Worm (Caenorhabditis elegans): ENCODE data around the gene T19B10.2.

Gene T19B10.2

DNA sequence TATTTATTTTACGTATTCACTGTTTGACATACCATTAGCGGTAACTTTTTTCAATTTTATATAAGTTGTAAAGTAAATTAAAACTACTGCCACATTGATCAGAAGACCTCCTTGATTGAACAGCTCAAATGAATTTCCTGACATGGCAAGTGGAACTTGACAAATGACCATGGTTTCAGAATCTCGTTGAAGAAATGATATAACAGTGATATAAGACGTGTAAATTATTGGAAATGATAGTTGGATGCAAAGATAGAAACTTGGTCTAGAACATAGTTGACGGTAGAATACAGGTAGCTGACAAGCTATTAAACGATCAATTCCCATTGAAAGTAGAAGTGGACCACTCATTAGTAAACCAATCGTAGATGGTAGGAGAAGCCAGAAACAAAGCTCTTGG lies 30.7 kb downstream of the T19B10.2 start:
- TF ChIP-seq efl-1 (optimal IDR thresholded peaks at IDR 0.05) (no peak), efl-1 (GFP tag; optimal IDR thresholded peaks at IDR 0.05 in 1 of 2) (no peak), nhr-12 (tag; optimal IDR thresholded peaks at IDR 0.05) (no peak), egl-27 (tag; optimal IDR thresholded peaks at IDR 0.05) (no peak), lin-14 (GFP tag; optimal IDR thresholded peaks at IDR 0.05) (no peak), lin-15B (tag; optimal IDR thresholded peaks at IDR 0.05) (no peak), sup-37 (GFP tag; optimal IDR thresholded peaks at IDR 0.05) (no peak), skn-1 (tag; optimal IDR thresholded peaks at IDR 0.05) (no peak), sptf-1 (tag; optimal IDR thresholded peaks at IDR 0.05) (no peak), ces-1 (GFP tag; optimal IDR thresholded peaks at IDR 0.05) (no peak), aly-2 (tag; optimal IDR thresholded peaks at IDR 0.05) (no peak), lir-3 (tag; optimal IDR thresholded peaks at IDR 0.05; ENCODE audit: poor library complexity) (no peak), aha-1 (tag; optimal IDR thresholded peaks at IDR 0.05) (no peak), tlp-1 (tag; optimal IDR thresholded peaks at IDR 0.05) (no peak), hlh-4 (tag; optimal IDR thresholded peaks at IDR 0.05) (no peak), mef-2 (tag; optimal IDR thresholded peaks at IDR 0.05) (no peak), sox-4 (tag; optimal IDR thresholded peaks at IDR 0.05) (no peak), nhr-19 (GFP tag; conservative IDR thresholded peaks at IDR 0.05) (no peak), alr-1 (tag; optimal IDR thresholded peaks at IDR 0.05; ENCODE audit: borderline replicate concordance) (no peak), C16A3.4 (tag; optimal IDR thresholded peaks at IDR 0.05) (no peak), fkh-8 (tag; optimal IDR thresholded peaks at IDR 0.05) (no peak)

DNA sequence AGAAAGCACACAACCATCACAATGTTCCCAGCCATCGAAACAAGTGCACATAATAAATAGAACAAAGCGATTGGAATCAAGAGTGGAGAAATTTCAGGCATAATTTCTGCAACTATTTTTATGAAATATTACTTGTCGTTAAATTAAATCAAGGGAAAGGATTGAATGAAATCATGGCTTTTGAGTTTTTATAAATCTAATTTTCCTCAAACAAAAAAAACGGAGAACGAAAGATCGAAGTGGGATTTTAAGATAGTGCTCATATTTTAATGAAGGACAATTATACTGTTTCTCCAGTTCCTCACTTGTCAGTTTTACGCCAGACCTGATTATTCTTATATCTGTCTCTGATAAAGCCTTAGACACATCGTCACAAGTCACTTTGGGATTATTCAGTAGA lies 31.3 kb downstream of the T19B10.2 start, which contains the start of gene srsx-33:
TSS of gene srsx-33 (minus strand) at position 101 of the 400 bp plus-strand sequence.
- TF ChIP-seq Y116A8C.19 (tag; optimal IDR thresholded peaks at IDR 0.05; ENCODE audit: borderline replicate concordance) (no peak), mef-2 (tag; optimal IDR thresholded peaks at IDR 0.05) (no peak), grh-1 (GFP tag; IDR thresholded peaks at IDR 0.05) (no peak), pax-3 (tag; optimal IDR thresholded peaks at IDR 0.05) (no peak), ztf-4 (tag; optimal IDR thresholded peaks at IDR 0.05) (no peak), snu-23 (GFP tag; optimal IDR thresholded peaks at IDR 0.05) (no peak), efl-1 (optimal IDR thresholded peaks at IDR 0.05) (no peak), efl-1 (GFP tag; optimal IDR thresholded peaks at IDR 0.05 in 1 of 2) (peak in 1 of 2 experiments; percentile 9)

DNA sequence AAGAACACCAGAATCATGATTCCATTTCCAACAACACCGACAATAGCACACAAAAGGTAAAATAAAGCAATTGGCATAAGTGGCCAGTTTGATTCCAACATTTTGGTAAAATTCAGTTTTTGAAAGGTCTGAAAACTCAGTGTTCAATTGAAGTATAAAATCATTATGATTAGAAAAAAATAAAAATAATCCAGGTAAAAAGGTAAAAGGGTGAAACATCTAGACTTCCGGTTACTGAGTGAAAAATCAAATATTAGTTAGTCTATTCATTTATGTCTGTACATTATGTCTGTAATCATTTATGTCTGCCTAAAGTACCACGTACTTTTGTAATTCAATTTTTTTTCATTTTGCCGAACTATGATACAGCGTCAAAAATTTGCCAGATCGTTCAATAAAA lies 33.9 kb downstream of the T19B10.2 start, which contains the start of gene srsx-31:
TSS of gene srsx-31 (minus strand) at position 101 of the 400 bp plus-strand sequence.
- TF ChIP-seq nhr-12 (tag; optimal IDR thresholded peaks at IDR 0.05) (no peak), hlh-4 (tag; optimal IDR thresholded peaks at IDR 0.05) (no peak), elt-2 (tag; optimal IDR thresholded peaks at IDR 0.05) (no peak), nhr-28 (tag; optimal IDR thresholded peaks at IDR 0.05) (no peak), pag-3 (tag; optimal IDR thresholded peaks at IDR 0.05; ENCODE audit: borderline replicate concordance, insufficient read depth) (no peak), dsc-1 (tag; optimal IDR thresholded peaks at IDR 0.05) (no peak), elt-3 (tag; optimal IDR thresholded peaks at IDR 0.05) (no peak), nhr-71 (tag; optimal IDR thresholded peaks at IDR 0.05) (no peak), ceh-82 (tag; optimal IDR thresholded peaks at IDR 0.05) (no peak), sptf-1 (tag; optimal IDR thresholded peaks at IDR 0.05) (no peak), swsn-7 (tag; optimal IDR thresholded peaks at IDR 0.05) (no peak), unc-30 (tag; optimal IDR thresholded peaks at IDR 0.05) (no peak), nhr-11 (tag; optimal IDR thresholded peaks at IDR 0.05) (no peak)

DNA sequence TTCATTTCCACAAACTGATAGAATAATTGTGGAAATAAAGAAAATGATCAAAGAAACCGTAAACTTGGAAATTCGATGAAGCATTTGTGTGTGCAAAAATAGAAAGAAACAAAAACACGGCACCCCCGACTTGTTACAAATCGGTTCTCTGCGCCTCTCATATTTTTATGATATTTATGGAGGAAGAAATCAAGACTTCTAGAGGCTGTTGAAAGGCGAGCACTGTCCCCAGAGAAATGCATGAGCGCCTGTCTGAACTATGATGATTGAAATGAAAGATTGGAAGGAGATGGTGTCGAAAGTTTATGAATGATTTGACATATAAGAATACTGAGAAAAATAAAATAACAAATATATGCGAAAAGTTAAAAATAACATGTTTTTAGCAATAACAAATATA lies 37.8 kb downstream of the T19B10.2 start, which contains the start of gene lgc-36:
TSS of gene lgc-36 (minus strand) at position 101 of the 400 bp plus-strand sequence.
- TF ChIP-seq rnt-1 (tag; optimal IDR thresholded peaks at IDR 0.05) (no peak), hpl-2 (GFP tag; optimal IDR thresholded peaks at IDR 0.05) (no peak), nhr-71 (tag; optimal IDR thresholded peaks at IDR 0.05) (no peak), F16B12.6 (tag; optimal IDR thresholded peaks at IDR 0.05) (no peak), xbp-1 (tag; optimal IDR thresholded peaks at IDR 0.05) (no peak), mep-1 (tag; optimal IDR thresholded peaks at IDR 0.05) (no peak), lsy-2 (tag; optimal IDR thresholded peaks at IDR 0.05) (no peak), nhr-76 (tag; optimal IDR thresholded peaks at IDR 0.05) (no peak), efl-3 (GFP tag; optimal IDR thresholded peaks at IDR 0.05) (no peak)

Data from whole organism, L1 larva.